Worm (Caenorhabditis elegans) whole organism, young adult: ENCODE measurements around the gene abu-2.

Experiments
- B0035.1 ChIP-seq: sonication (generic microtip); optimal IDR thresholded peaks from 2 replicates; lab custom pipeline; 2016; ENCODE audit warnings: missing genetic modification characterization, mild to moderate bottlenecking, missing compliant biosample characterization, missing genotype, missing genetic modification reagents
- F10E7.11 ChIP-seq: sonication (generic microtip); optimal IDR thresholded peaks from 2 replicates; lab custom pipeline; 2017; ENCODE audit warnings: mild to moderate bottlenecking, missing genetic modification characterization, moderate library complexity, missing compliant biosample characterization
- F33H1.4 ChIP-seq: fragments of 200-800 bp; sonication (Bioruptor generic); IDR thresholded peaks from 2 replicates; pipeline ENCODE4 v1.3.6; 2022; ENCODE audit warnings: missing genetic modification reagents, missing genetic modification characterization, missing compliant biosample characterization
- F39B2.1 ChIP-seq: fragments of 200-800 bp; sonication (Bioruptor generic); IDR thresholded peaks from 2 replicates; pipeline ENCODE4 v1.3.6; 2022; ENCODE audit warnings: missing genetic modification reagents, missing genetic modification characterization, missing compliant biosample characterization
- F49E8.2 ChIP-seq: sonication (generic microtip); optimal IDR thresholded peaks from 3 replicates; lab custom pipeline; 2017; ENCODE audit warnings: missing genetic modification characterization, mild to moderate bottlenecking, missing compliant biosample characterization, antibody characterized with exemption, moderate library complexity; ENCODE audit not compliant: insufficient read depth
- F55B11.4 ChIP-seq: sonication (generic microtip); optimal IDR thresholded peaks from 2 replicates; lab custom pipeline; 2016; ENCODE audit warnings: missing compliant biosample characterization, missing genetic modification characterization, borderline replicate concordance; ENCODE audit not compliant: insufficient read depth
- T26A5.8 ChIP-seq: sonication (generic microtip); optimal IDR thresholded peaks from 2 replicates; lab custom pipeline; 2016; ENCODE audit warnings: missing genetic modification characterization, missing compliant biosample characterization
- Y53F4B.3 ChIP-seq: fragments of 200-800 bp; sonication (Bioruptor generic); IDR thresholded peaks from 2 replicates; pipeline ENCODE4 v1.3.6; 2022; ENCODE audit warnings: missing genetic modification reagents, missing genetic modification characterization, missing compliant biosample characterization
- Y53G8AR.9 ChIP-seq: fragments of 200-800 bp; sonication (Bioruptor generic); conservative IDR thresholded peaks from 2 replicates; pipeline ENCODE4 v1.3.6; 2022; ENCODE audit warnings: missing genetic modification reagents, missing genetic modification characterization, missing compliant biosample characterization
- Y67H2A.10 ChIP-seq: fragments of 200-800 bp; sonication (Bioruptor generic); conservative IDR thresholded peaks from 2 replicates; pipeline ENCODE4 v1.3.6; 2022; ENCODE audit warnings: missing genetic modification reagents, missing genetic modification characterization, missing compliant biosample characterization
- Y79H2A.3 ChIP-seq: fragments of 200-800 bp; sonication (Bioruptor generic); conservative IDR thresholded peaks from 2 replicates; pipeline ENCODE4 v1.3.6; 2022; ENCODE audit warnings: missing genetic modification reagents, missing genetic modification characterization, missing compliant biosample characterization
- ZK185.1 ChIP-seq: sonication (generic microtip); optimal IDR thresholded peaks from 2 replicates; lab custom pipeline; 2016; ENCODE audit warnings: mild to moderate bottlenecking, missing genetic modification characterization, missing compliant biosample characterization; ENCODE audit not compliant: poor library complexity, severe bottlenecking
- akir-1 ChIP-seq: fragments of 200-800 bp; sonication (Bioruptor generic); optimal IDR thresholded peaks from 2 replicates; lab custom pipeline; 2018; ENCODE audit warnings: mild to moderate bottlenecking, missing genetic modification characterization, moderate library complexity, missing compliant biosample characterization
- aptf-2 ChIP-seq: fragments of 200-800 bp; sonication (Bioruptor generic); conservative IDR thresholded peaks from 2 replicates; pipeline ENCODE4 v1.3.6; 2022; ENCODE audit warnings: missing genetic modification reagents, missing genetic modification characterization, missing compliant biosample characterization
- atf-7 ChIP-seq: sonication (generic microtip); optimal IDR thresholded peaks from 2 replicates; lab custom pipeline; 2017; ENCODE audit warnings: mild to moderate bottlenecking, missing genetic modification characterization, missing compliant biosample characterization
- athp-1 ChIP-seq: sonication (generic microtip); optimal IDR thresholded peaks from 2 replicates; lab custom pipeline; 2017; ENCODE audit warnings: mild to moderate bottlenecking, missing genetic modification characterization, missing compliant biosample characterization
- bed-2 ChIP-seq: fragments of 200-800 bp; sonication (Bioruptor generic); IDR thresholded peaks from 2 replicates; pipeline ENCODE4 v1.3.6; 2022; ENCODE audit warnings: missing genetic modification reagents, missing genetic modification characterization, missing compliant biosample characterization
- cebp-1 ChIP-seq, 2 experiments: fragments of 200-800 bp in 1 of 2; sonication (Bioruptor generic) in 1 of 2; sonication (generic microtip) in 1 of 2; IDR thresholded peaks in 1 of 2; optimal IDR thresholded peaks in 1 of 2; 2 replicates each; pipeline versions ENCODE4 v1.3.6 to Lab custom; 2017 to 2022; ENCODE audit warnings: missing compliant biosample characterization in 2 of 2, missing genetic modification characterization in 2 of 2, mild to moderate bottlenecking in 1 of 2, missing genetic modification reagents in 1 of 2, moderate library complexity in 1 of 2
- cebp-2 ChIP-seq: fragments of 200-800 bp; sonication (Bioruptor generic); IDR thresholded peaks from 2 replicates; pipeline ENCODE4 v1.3.6; 2022; ENCODE audit warnings: missing genetic modification characterization, missing compliant biosample characterization
- ceh-100 ChIP-seq: fragments of 200-800 bp; sonication (Bioruptor generic); IDR thresholded peaks from 2 replicates; pipeline ENCODE4 v1.3.6; 2022; ENCODE audit warnings: missing genetic modification reagents, missing genetic modification characterization, missing compliant biosample characterization
- ceh-79 ChIP-seq: sonication (generic microtip); optimal IDR thresholded peaks from 2 replicates; lab custom pipeline; 2017; ENCODE audit warnings: mild to moderate bottlenecking, missing genetic modification characterization, missing compliant biosample characterization
- ceh-91 ChIP-seq: fragments of 200-800 bp; sonication (Bioruptor generic); IDR thresholded peaks from 2 replicates; pipeline ENCODE4 v1.3.6; 2022; ENCODE audit warnings: missing genetic modification reagents, missing genetic modification characterization, missing compliant biosample characterization
- chd-7 ChIP-seq: sonication (generic microtip); optimal IDR thresholded peaks from 2 replicates; lab custom pipeline; 2016; ENCODE audit warnings: mild to moderate bottlenecking, missing genetic modification characterization, moderate library complexity, missing compliant biosample characterization
- die-1 ChIP-seq: sonication (generic microtip); optimal IDR thresholded peaks from 2 replicates; lab custom pipeline; 2016; ENCODE audit warnings: missing genotype, mild to moderate bottlenecking, missing genetic modification characterization, missing compliant biosample characterization
- dox-1 ChIP-seq: fragments of 200-800 bp; sonication (Bioruptor generic); IDR thresholded peaks from 2 replicates; pipeline ENCODE4 v1.3.6; 2022; ENCODE audit warnings: missing genetic modification reagents, missing genetic modification characterization, missing compliant biosample characterization
- gei-17 ChIP-seq: fragments of 200-800 bp; sonication (Bioruptor generic); optimal IDR thresholded peaks from 2 replicates; lab custom pipeline; 2018; ENCODE audit warnings: mild to moderate bottlenecking, missing genetic modification characterization, missing compliant biosample characterization
- hlh-12 ChIP-seq: sonication (generic microtip); optimal IDR thresholded peaks from 2 replicates; lab custom pipeline; 2016; ENCODE audit warnings: missing genetic modification characterization, missing compliant biosample characterization
- hmg-1.2 ChIP-seq: fragments of 200-800 bp; sonication (Bioruptor generic); IDR thresholded peaks from 2 replicates; pipeline ENCODE4 v1.3.6; 2022; ENCODE audit warnings: missing genetic modification reagents, missing genetic modification characterization, missing compliant biosample characterization
- hsf-1 ChIP-seq: fragments of 200-800 bp; sonication (Bioruptor generic); IDR thresholded peaks from 2 replicates; pipeline ENCODE4 v1.3.6; 2022; ENCODE audit warnings: missing genetic modification reagents, missing genetic modification characterization, missing compliant biosample characterization
- lag-1 ChIP-seq: fragments of 200-800 bp; sonication (Bioruptor generic); IDR thresholded peaks from 2 replicates; pipeline ENCODE4 v1.3.6; 2022; ENCODE audit warnings: missing genetic modification reagents, missing genetic modification characterization, missing compliant biosample characterization
- let-526 ChIP-seq: fragments of 200-800 bp; sonication (Bioruptor generic); IDR thresholded peaks from 2 replicates; pipeline ENCODE4 v1.3.6; 2022; ENCODE audit warnings: missing genetic modification reagents, missing genetic modification characterization, missing compliant biosample characterization
- lir-1 ChIP-seq: fragments of 200-800 bp; sonication (Bioruptor generic); conservative IDR thresholded peaks from 2 replicates; pipeline ENCODE4 v1.3.6; 2022; ENCODE audit warnings: missing genetic modification reagents, missing genetic modification characterization, missing compliant biosample characterization
- lsl-1 ChIP-seq: fragments of 200-800 bp; sonication (Bioruptor generic); optimal IDR thresholded peaks from 2 replicates; lab custom pipeline; 2018; ENCODE audit warnings: mild to moderate bottlenecking, missing genetic modification characterization, moderate library complexity, missing compliant biosample characterization
- madf-3 ChIP-seq: fragments of 200-800 bp; sonication (Bioruptor generic); IDR thresholded peaks from 2 replicates; pipeline ENCODE4 v1.3.6; 2022; ENCODE audit warnings: missing genetic modification reagents, missing genetic modification characterization, missing compliant biosample characterization
- mcd-1 ChIP-seq: fragments of 200-800 bp; sonication (Bioruptor generic); IDR thresholded peaks from 2 replicates; pipeline ENCODE4 v1.3.6; 2022; ENCODE audit warnings: missing genetic modification reagents, missing genetic modification characterization, missing compliant biosample characterization
- mel-28 ChIP-seq: sonication (generic microtip); optimal IDR thresholded peaks from 2 replicates; lab custom pipeline; 2016; ENCODE audit warnings: borderline replicate concordance, mild to moderate bottlenecking, missing genetic modification characterization, missing compliant biosample characterization
- nfya-2 ChIP-seq: fragments of 200-800 bp; sonication (Bioruptor generic); IDR thresholded peaks from 2 replicates; pipeline ENCODE4 v1.3.6; 2022; ENCODE audit warnings: missing genetic modification reagents, missing genetic modification characterization, missing compliant biosample characterization
- nhr-120 ChIP-seq: fragments of 200-800 bp; sonication (Bioruptor generic); IDR thresholded peaks from 2 replicates; pipeline ENCODE4 v1.3.6; 2022; ENCODE audit warnings: missing genetic modification characterization, missing compliant biosample characterization
- rcor-1 ChIP-seq: fragments of 200-800 bp; sonication (Bioruptor generic); IDR thresholded peaks from 2 replicates; pipeline ENCODE4 v1.3.6; 2022; ENCODE audit warnings: missing genetic modification reagents, missing genetic modification characterization, missing compliant biosample characterization
- rec-8 ChIP-seq, 2 experiments: sonication (generic microtip); optimal IDR thresholded peaks; 2 replicates each; lab custom pipeline; 2016; ENCODE audit warnings: mild to moderate bottlenecking in 2 of 2, missing genetic modification characterization in 2 of 2, missing genetic modification reagents in 2 of 2, missing genotype in 2 of 2, missing biosample characterization in 1 of 2, missing compliant biosample characterization in 1 of 2, moderate library complexity in 1 of 2
- snpc-1.1 ChIP-seq: sonication (generic microtip); optimal IDR thresholded peaks from 2 replicates; lab custom pipeline; 2017; ENCODE audit warnings: missing genetic modification characterization, mild to moderate bottlenecking, missing compliant biosample characterization, antibody characterized with exemption, moderate library complexity, missing genotype, missing genetic modification reagents; ENCODE audit not compliant: insufficient read depth
- snpc-1.3 ChIP-seq: sonication (generic microtip); optimal IDR thresholded peaks from 2 replicates; lab custom pipeline; 2017; ENCODE audit warnings: missing genetic modification characterization, mild to moderate bottlenecking, missing compliant biosample characterization, antibody characterized with exemption, moderate library complexity, missing genotype, missing genetic modification reagents; ENCODE audit not compliant: insufficient read depth
- somi-1 ChIP-seq: fragments of 200-800 bp; sonication (Bioruptor generic); optimal IDR thresholded peaks from 2 replicates; lab custom pipeline; 2018; ENCODE audit warnings: mild to moderate bottlenecking, missing genetic modification characterization, missing compliant biosample characterization
- sptf-2 ChIP-seq: fragments of 200-800 bp; sonication (Bioruptor generic); optimal IDR thresholded peaks from 2 replicates; lab custom pipeline; 2018; ENCODE audit warnings: mild to moderate bottlenecking, missing genetic modification characterization, missing compliant biosample characterization
- tbx-9 ChIP-seq: sonication (generic microtip); optimal IDR thresholded peaks from 2 replicates; lab custom pipeline; 2016; ENCODE audit warnings: borderline replicate concordance, missing genetic modification characterization, inconsistent platforms, missing compliant biosample characterization
- unc-130 ChIP-seq: sonication (generic microtip); optimal IDR thresholded peaks from 2 replicates; lab custom pipeline; 2016; ENCODE audit warnings: missing genetic modification reagents, missing genetic modification characterization, missing compliant biosample characterization
- unc-62 ChIP-seq: fragments of 150-350 bp; optimal IDR thresholded peaks from 2 replicates; lab custom pipeline; 2014; ENCODE audit warnings: missing biosample characterization, missing genetic modification reagents, missing genetic modification characterization
- ztf-26 ChIP-seq: sonication (generic microtip); optimal IDR thresholded peaks from 2 replicates; lab custom pipeline; 2017; ENCODE audit warnings: missing genetic modification characterization, missing compliant biosample characterization

Gene abu-2

ce11 chrX:1386893-1387367 lies 23.5 kb downstream of the abu-2 start, which contains the start of gene F56C3.1:
F56C3.1 (plus strand) TSS chrX:1387317.
- TF ChIP-seq let-526 (GFP tag; lab: Robert Waterston, UW): no peak
- TF ChIP-seq chd-7 (tag; lab: Kevin White, UChicago): no peak
- no peak for TF ChIP-seq snpc-1.3
- no peak for TF ChIP-seq unc-62 (GFP tag; lab: Kevin White, UChicago)
- TF ChIP-seq Y79H2A.3 (GFP tag; lab: Robert Waterston, UW): no peak
- no peak for TF ChIP-seq lir-1 (GFP tag; lab: Robert Waterston, UW)
- no peak for TF ChIP-seq F10E7.11 (tag; lab: Kevin White, UChicago)
- TF ChIP-seq madf-3 (GFP tag; lab: Robert Waterston, UW): no peak
- TF ChIP-seq sptf-2: no peak
- 0 out of 2 replicates have a peak, but pooled peaks have one; percentile 20 for TF ChIP-seq hmg-1.2 (GFP tag; lab: Robert Waterston, UW)
- TF ChIP-seq lag-1 (GFP tag; lab: Robert Waterston, UW): no peak
- TF ChIP-seq hsf-1 (GFP tag; lab: Robert Waterston, UW): no peak
- TF ChIP-seq tbx-9 (tag; lab: Kevin White, UChicago): no peak
- no peak for TF ChIP-seq ceh-79 (tag; lab: Kevin White, UChicago)
- no peak for TF ChIP-seq nhr-120
- peak; percentile 49 for TF ChIP-seq mcd-1 (GFP tag; lab: Robert Waterston, UW)
- no peak for TF ChIP-seq snpc-1.1 (tag; lab: Kevin White, UChicago)
- no peak for TF ChIP-seq unc-130 (GFP tag; lab: Kevin White, UChicago)
- no peak for TF ChIP-seq ztf-26
- TF ChIP-seq nfya-2: no peak
- TF ChIP-seq akir-1 (GFP tag; lab: Kevin White, UChicago): no peak
- TF ChIP-seq gei-17 (GFP tag; lab: Kevin White, UChicago): peak; percentile 38
- TF ChIP-seq dox-1 (GFP tag; lab: Robert Waterston, UW): peak; percentile 71
- TF ChIP-seq cebp-2 (GFP tag; lab: Robert Waterston, UW): no peak
- TF ChIP-seq Y53F4B.3 (GFP tag; lab: Robert Waterston, UW): no peak
- TF ChIP-seq F49E8.2 (tag; lab: Kevin White, UChicago): no peak
- no peak for TF ChIP-seq hlh-12 (tag; lab: Kevin White, UChicago)
- no peak for TF ChIP-seq lsl-1 (GFP tag; lab: Kevin White, UChicago)
- TF ChIP-seq cebp-1 (GFP tag; IDR thresholded peaks at IDR 0.05; lab: Robert Waterston, UW): no peak
- TF ChIP-seq cebp-1 (tag; optimal IDR thresholded peaks at IDR 0.05; lab: Kevin White, UChicago): peak; percentile 21
- no peak for TF ChIP-seq ceh-100 (GFP tag; lab: Robert Waterston, UW)
- TF ChIP-seq athp-1: no peak
- no peak for TF ChIP-seq F55B11.4 (tag; lab: Kevin White, UChicago)
- TF ChIP-seq rcor-1 (GFP tag; lab: Robert Waterston, UW): no peak
- TF ChIP-seq die-1 (tag; lab: Kevin White, UChicago): no peak
- TF ChIP-seq bed-2 (GFP tag; lab: Robert Waterston, UW): no peak
- no peak for TF ChIP-seq T26A5.8 (tag; lab: Kevin White, UChicago)
- no peak for TF ChIP-seq mel-28 (tag; lab: Kevin White, UChicago)
- no peak for TF ChIP-seq rec-8 (tag; optimal IDR thresholded peaks at IDR 0.05; lab: Kevin White, UChicago)
- no peak for TF ChIP-seq F33H1.4 (GFP tag; lab: Robert Waterston, UW)
- no peak for TF ChIP-seq ceh-91
- no peak for TF ChIP-seq aptf-2
- TF ChIP-seq B0035.1 (tag; lab: Kevin White, UChicago): no peak
- no peak for TF ChIP-seq Y53G8AR.9 (GFP tag; lab: Robert Waterston, UW)
- TF ChIP-seq F39B2.1 (GFP tag; lab: Robert Waterston, UW): no peak
- TF ChIP-seq Y67H2A.10 (GFP tag; lab: Robert Waterston, UW): no peak
- no peak for TF ChIP-seq atf-7 (tag; lab: Kevin White, UChicago)
- TF ChIP-seq somi-1 (GFP tag; lab: Kevin White, UChicago): no peak
- no peak for TF ChIP-seq ZK185.1
